Fruit fly (Drosophila melanogaster): ENCODE measurements around the gene CG17350.

The CG17350 gene

dm6 chr2L:19388966-19389365 is 8.2 kb downstream of the CG17350 start (continued):
- TF ChIP-seq Ets97D (GFP tag; optimal IDR thresholded peaks at IDR 0.05) (no peak), CG11504 (tag; optimal IDR thresholded peaks at IDR 0.05) (no peak), sug (tag; optimal IDR thresholded peaks at IDR 0.05) (no peak), CG3281 (GFP tag; optimal IDR thresholded peaks at IDR 0.05) (no peak), lola (GFP tag; optimal IDR thresholded peaks at IDR 0.05) (no peak), sd (tag; optimal IDR thresholded peaks at IDR 0.05) (peak; percentile 27), dan (GFP tag; IDR thresholded peaks at IDR 0.05) (no peak), sens (GFP tag) (peak; percentile 54), Drgx (GFP tag; IDR thresholded peaks at IDR 0.05) (no peak), Dfd (GFP tag; optimal IDR thresholded peaks at IDR 0.05) (no peak)

DNA sequence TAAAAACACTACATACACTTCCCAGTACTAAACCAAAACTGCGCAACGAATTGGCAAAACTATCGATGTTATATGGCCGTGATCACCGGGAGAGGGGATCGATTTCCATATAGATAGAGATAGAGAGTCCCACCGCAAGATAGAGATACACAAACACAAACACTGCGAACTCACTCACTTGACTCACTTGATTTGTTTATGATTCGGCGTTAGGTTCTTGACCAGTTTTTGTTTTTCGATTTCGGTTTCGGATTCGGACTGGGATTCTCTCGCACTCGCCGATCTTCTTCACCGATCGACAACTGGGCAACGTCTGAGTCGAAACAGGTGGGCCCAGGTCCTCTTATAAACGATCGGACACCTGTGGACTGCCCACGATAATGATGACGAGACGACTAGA is 9.0 kb downstream of the CG17350 start, which contains the start of gene CG17549:
Gene CG17549, minus strand, starts transcription at position 327 of the 400 bp plus-strand sequence.
- 0 out of 3 replicates have a peak, but pooled peaks have one; percentile 51 for TF ChIP-seq CG2199 (GFP tag; IDR thresholded peaks at IDR 0.05)
- TF ChIP-seq B-H2 (GFP tag; optimal IDR thresholded peaks at IDR 0.05): peak; percentile 48
- TF ChIP-seq CG13894 (tag; optimal IDR thresholded peaks at IDR 0.05): peak; percentile 85
- 0 out of 2 replicates have a peak, but pooled peaks have one; percentile 23 for TF ChIP-seq CG9932 (GFP tag; IDR thresholded peaks at IDR 0.05)
- TF ChIP-seq chinmo (GFP tag; IDR thresholded peaks at IDR 0.05; ENCODE audit: partially characterized antibody): 0 out of 4 replicates have a peak, but pooled peaks have one; percentile 66
- TF ChIP-seq CG34376 (GFP tag; optimal IDR thresholded peaks at IDR 0.05): peak; percentile 80
- peak; percentile 72 for TF ChIP-seq Deaf1 (tag; optimal IDR thresholded peaks at IDR 0.05)
- peak; percentile 74 for TF ChIP-seq Med (GFP tag)
- peak; percentile 58 for TF ChIP-seq sug (tag; optimal IDR thresholded peaks at IDR 0.05)
- no peak for TF ChIP-seq CG3163 (GFP tag; optimal IDR thresholded peaks at IDR 0.05)
- 0 out of 2 replicates have a peak, but pooled peaks have one; percentile 17 for TF ChIP-seq bbx (GFP tag; IDR thresholded peaks at IDR 0.05; ENCODE audit: partially characterized antibody)
- no peak for TF ChIP-seq pros (GFP tag; optimal IDR thresholded peaks at IDR 0.05)
- TF ChIP-seq z (GFP tag; IDR thresholded peaks at IDR 0.05): peak; percentile 84
- TF ChIP-seq lab (GFP tag; optimal IDR thresholded peaks at IDR 0.05): peak; percentile 6
- TF ChIP-seq pho (GFP tag; optimal IDR thresholded peaks at IDR 0.05): no peak
- peak; percentile 13 for TF ChIP-seq mirr (GFP tag; optimal IDR thresholded peaks at IDR 0.05)
- no peak for TF ChIP-seq CG10959 (GFP tag; IDR thresholded peaks at IDR 0.05)
- peak in 1 of 2 experiments; percentile 45 for TF ChIP-seq Trl (optimal IDR thresholded peaks at IDR 0.05)
- TF ChIP-seq Trl (GFP tag; optimal IDR thresholded peaks at IDR 0.05): no peak
- peak; percentile 74 for TF ChIP-seq CG12769 (tag; optimal IDR thresholded peaks at IDR 0.05)
- TF ChIP-seq CG7928 (GFP tag; optimal IDR thresholded peaks at IDR 0.05): no peak
- TF ChIP-seq Camta (GFP tag; optimal IDR thresholded peaks at IDR 0.05): no peak
- 0 out of 2 replicates have a peak, but pooled peaks have one; percentile 30 for TF ChIP-seq NFAT (GFP tag; IDR thresholded peaks at IDR 0.05)
- TF ChIP-seq CG10543 (GFP tag; optimal IDR thresholded peaks at IDR 0.05): peak; percentile 33

- TF ChIP-seq trem (tag; optimal IDR thresholded peaks at IDR 0.05) (peak; percentile 11), CG4360 (GFP tag; IDR thresholded peaks at IDR 0.05) (no peak), CG2199 (GFP tag; IDR thresholded peaks at IDR 0.05) (peak; percentile 87; the same call in 2 of the 3 replicates), CG9932 (GFP tag; IDR thresholded peaks at IDR 0.05) (0 out of 2 replicates have a peak, but pooled peaks have one; percentile 9), E2f2 (GFP tag; IDR thresholded peaks at IDR 0.05) (no peak), CG10274 (GFP tag; optimal IDR thresholded peaks at IDR 0.05) (no peak), Med (GFP tag) (peak; percentile 44), cad (GFP tag; optimal IDR thresholded peaks at IDR 0.05) (peak; percentile 86), zen (tag; optimal IDR thresholded peaks at IDR 0.05) (no peak), CG8290 (GFP tag; optimal IDR thresholded peaks at IDR 0.05) (no peak), CG8290 (tag; optimal IDR thresholded peaks at IDR 0.05) (peak in 1 of 2 experiments; percentile 61), Dek (tag; optimal IDR thresholded peaks at IDR 0.05) (peak; percentile 7), CG13775 (GFP tag; optimal IDR thresholded peaks at IDR 0.05) (no peak), zen2 (GFP tag; IDR thresholded peaks at IDR 0.05; ENCODE audit: partially characterized antibody) (no peak), BEAF-32 (GFP tag; optimal IDR thresholded peaks at IDR 0.05) (no peak), bbx (GFP tag; IDR thresholded peaks at IDR 0.05; ENCODE audit: partially characterized antibody) (0 out of 2 replicates have a peak, but pooled peaks have one; percentile 11), chif (GFP tag; optimal IDR thresholded peaks at IDR 0.05) (no peak), CG15073 (GFP tag; optimal IDR thresholded peaks at IDR 0.05) (no peak), CG5953 (GFP tag; IDR thresholded peaks at IDR 0.05) (no peak)
Measured at dm6 chr2L:19393703-19394210, 13.0 kb downstream of the CG17350 start, which contains the start of gene CG31798. Gene CG31798, plus strand, starts transcription at chr2L:19394160.
